Worm (Caenorhabditis elegans) whole organism, L2 larva: ENCODE data around the gene nphp-1.

Source experiments
- F13H6.1 ChIP-seq: sonication (generic microtip); optimal IDR thresholded peaks from 2 replicates; lab custom pipeline; 2016; ENCODE audit warnings: missing genetic modification characterization, missing compliant biosample characterization
- R02D3.7 ChIP-seq: fragments of 150-350 bp; optimal IDR thresholded peaks from 2 replicates; lab custom pipeline; 2014; ENCODE audit warnings: missing biosample characterization, missing genetic modification characterization
- Y55F3AM.14 ChIP-seq: fragments of 200-800 bp; sonication (Bioruptor generic); optimal IDR thresholded peaks from 2 replicates; lab custom pipeline; 2018; ENCODE audit warnings: mild to moderate bottlenecking, missing genetic modification characterization, missing compliant biosample characterization
- alr-1 ChIP-seq: fragments of 150-350 bp; optimal IDR thresholded peaks from 2 replicates; lab custom pipeline; 2014; ENCODE audit warnings: missing biosample characterization, missing genetic modification characterization
- aly-2 ChIP-seq: fragments of 150-350 bp; optimal IDR thresholded peaks from 2 replicates; lab custom pipeline; 2014; ENCODE audit warnings: missing biosample characterization, missing genetic modification characterization
- blmp-1 ChIP-seq: sonication (generic microtip); optimal IDR thresholded peaks from 2 replicates; lab custom pipeline; 2017; ENCODE audit warnings: missing genetic modification characterization, mild to moderate bottlenecking, missing compliant biosample characterization, antibody characterized with exemption, moderate library complexity; ENCODE audit not compliant: insufficient read depth
- ceh-16 ChIP-seq: fragments of 150-350 bp; optimal IDR thresholded peaks from 2 replicates; lab custom pipeline; 2014; ENCODE audit warnings: missing biosample characterization, missing genetic modification characterization
- crh-2 ChIP-seq: sonication (generic microtip); optimal IDR thresholded peaks from 2 replicates; lab custom pipeline; 2017; ENCODE audit warnings: missing biosample characterization, missing genetic modification characterization
- elt-1 ChIP-seq: fragments of 150-350 bp; optimal IDR thresholded peaks from 2 replicates; lab custom pipeline; 2014; ENCODE audit warnings: missing biosample characterization, missing genetic modification characterization
- fos-1 ChIP-seq: fragments of 150-350 bp; optimal IDR thresholded peaks from 2 replicates; lab custom pipeline; 2014; ENCODE audit warnings: missing biosample characterization, missing genetic modification characterization
- lin-13 ChIP-seq: fragments of 150-350 bp; optimal IDR thresholded peaks from 2 replicates; lab custom pipeline; 2014; ENCODE audit warnings: missing biosample characterization, missing genetic modification reagents, missing genetic modification characterization
- lin-39 ChIP-seq: fragments of 150-350 bp; optimal IDR thresholded peaks from 2 replicates; lab custom pipeline; 2014; ENCODE audit warnings: missing biosample characterization, missing genetic modification reagents, missing genetic modification characterization
- mab-5 ChIP-seq: fragments of 150-350 bp; optimal IDR thresholded peaks from 2 replicates; lab custom pipeline; 2014; ENCODE audit warnings: missing biosample characterization, missing genetic modification characterization
- mbf-1 ChIP-seq: sonication (generic microtip); optimal IDR thresholded peaks from 2 replicates; lab custom pipeline; 2017; ENCODE audit warnings: missing biosample characterization, missing genetic modification characterization
- mdl-1 ChIP-seq, 2 experiments: fragments of 150-350 bp in 1 of 2; sonication (generic microtip) in 1 of 2; optimal IDR thresholded peaks; 2 replicates each; lab custom pipeline; 2017; ENCODE audit warnings: missing biosample characterization in 2 of 2, missing genetic modification characterization in 2 of 2
- nhr-10 ChIP-seq: sonication (generic microtip); optimal IDR thresholded peaks from 2 replicates; lab custom pipeline; 2017; ENCODE audit warnings: missing biosample characterization, missing genetic modification characterization
- nhr-11 ChIP-seq: fragments of 150-350 bp; optimal IDR thresholded peaks from 2 replicates; lab custom pipeline; 2014; ENCODE audit warnings: missing biosample characterization, missing genetic modification characterization
- nhr-12 ChIP-seq: fragments of 150-350 bp; optimal IDR thresholded peaks from 2 replicates; lab custom pipeline; 2014; ENCODE audit warnings: missing biosample characterization, missing genetic modification characterization
- nhr-129 ChIP-seq: fragments of 150-350 bp; optimal IDR thresholded peaks from 2 replicates; lab custom pipeline; 2014; ENCODE audit warnings: missing biosample characterization, missing genetic modification characterization
- nhr-21 ChIP-seq: fragments of 150-350 bp; optimal IDR thresholded peaks from 2 replicates; lab custom pipeline; 2014; ENCODE audit warnings: missing biosample characterization, missing genetic modification characterization
- nhr-23 ChIP-seq: fragments of 150-350 bp; optimal IDR thresholded peaks from 2 replicates; lab custom pipeline; 2014; ENCODE audit warnings: missing biosample characterization, missing genetic modification reagents, missing genetic modification characterization
- nhr-25 ChIP-seq: fragments of 150-350 bp; sonication (generic microtip); optimal IDR thresholded peaks from 3 replicates; lab custom pipeline; 2014; ENCODE audit warnings: missing biosample characterization, missing genetic modification characterization
- nhr-6 ChIP-seq: fragments of 150-350 bp; optimal IDR thresholded peaks from 2 replicates; lab custom pipeline; 2014; ENCODE audit warnings: missing biosample characterization, missing genetic modification characterization
- nhr-77 ChIP-seq: fragments of 150-350 bp; optimal IDR thresholded peaks from 2 replicates; lab custom pipeline; 2014; ENCODE audit warnings: missing biosample characterization, missing genetic modification characterization
- peb-1 ChIP-seq: fragments of 150-350 bp; optimal IDR thresholded peaks from 2 replicates; lab custom pipeline; 2014; ENCODE audit warnings: missing biosample characterization, missing genetic modification characterization
- sem-4 ChIP-seq: fragments of 150-350 bp; optimal IDR thresholded peaks from 2 replicates; lab custom pipeline; 2014; ENCODE audit warnings: missing biosample characterization, missing genetic modification reagents, missing genetic modification characterization
- skn-1 ChIP-seq: sonication (generic microtip); optimal IDR thresholded peaks from 2 replicates; lab custom pipeline; 2017; ENCODE audit warnings: missing biosample characterization, missing genetic modification characterization
- unc-55 ChIP-seq: fragments of 150-350 bp; sonication (generic microtip); optimal IDR thresholded peaks from 3 replicates; lab custom pipeline; 2014; ENCODE audit warnings: missing biosample characterization, missing genetic modification reagents, missing genetic modification characterization
- unc-62 ChIP-seq: fragments of 150-350 bp; optimal IDR thresholded peaks from 2 replicates; lab custom pipeline; 2014; ENCODE audit warnings: missing biosample characterization, missing genetic modification reagents, missing genetic modification characterization
- ztf-1 ChIP-seq: fragments of 200-800 bp; sonication (Bioruptor generic); conservative IDR thresholded peaks from 2 replicates; pipeline ENCODE4 v1.3.6; 2022; ENCODE audit warnings: missing genetic modification characterization, missing compliant biosample characterization
- ztf-11 ChIP-seq: sonication (generic microtip); optimal IDR thresholded peaks from 2 replicates; lab custom pipeline; 2017; ENCODE audit warnings: missing biosample characterization, missing genetic modification characterization
- ztf-4 ChIP-seq: fragments of 150-350 bp; optimal IDR thresholded peaks from 2 replicates; lab custom pipeline; 2014; ENCODE audit warnings: missing biosample characterization, missing genetic modification characterization

nphp-1 gene

DNA sequence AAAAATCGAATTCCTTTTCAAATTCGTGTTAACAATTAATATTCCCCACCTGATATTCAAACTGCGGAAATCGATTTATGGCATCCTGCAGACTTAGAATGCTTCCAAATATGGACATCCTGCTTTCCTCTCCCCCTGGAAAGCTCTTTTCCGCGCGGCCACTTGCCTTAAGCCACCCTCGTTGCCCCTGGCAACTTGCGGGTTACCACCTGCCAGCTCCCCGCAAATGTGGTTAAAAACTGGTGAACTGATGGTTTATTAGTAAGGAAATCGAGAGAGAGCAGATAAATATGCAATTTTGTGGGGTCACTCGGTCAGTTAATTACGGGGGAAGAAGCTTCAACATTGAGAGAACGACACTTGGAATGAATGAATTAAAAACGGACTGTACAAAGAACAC is at the start of gene nphp-1:
Gene nphp-1 (minus strand): TSS at position 145 of the 400 bp plus-strand sequence.
- TF ChIP-seq alr-1 (tag; lab: Kevin White, UChicago), result no peak
- no peak for TF ChIP-seq unc-62
- no peak for TF ChIP-seq nhr-129
- no peak for TF ChIP-seq nhr-21
- no peak for TF ChIP-seq ztf-4 (tag; lab: Kevin White, UChicago)
- TF ChIP-seq nhr-12 (tag; lab: Kevin White, UChicago), result no peak

DNA sequence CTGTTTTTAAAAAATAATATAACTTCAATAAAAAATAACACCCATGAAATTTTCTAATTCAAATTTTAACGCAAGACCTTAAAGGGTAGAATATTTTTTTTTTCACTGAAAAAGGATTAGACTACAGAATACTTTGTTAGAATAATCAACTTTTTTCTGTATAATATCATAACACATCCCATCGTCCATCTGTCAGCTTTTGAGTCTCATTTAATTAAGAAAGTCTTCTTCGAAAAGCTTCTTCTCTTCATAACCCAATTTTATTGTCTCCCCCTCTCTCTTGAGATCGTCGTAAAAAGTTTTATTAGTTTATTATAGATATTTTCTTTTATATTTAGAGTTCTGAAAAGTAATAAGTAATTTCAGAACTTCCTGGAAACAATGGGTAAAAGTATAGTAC is 44.0 kb upstream of the nphp-1 start:
- TF ChIP-seq nhr-77 (tag; lab: Kevin White, UChicago), result no peak
- no peak for TF ChIP-seq alr-1 (tag; lab: Kevin White, UChicago)
- no peak for TF ChIP-seq nhr-129
- TF ChIP-seq R02D3.7 (tag; lab: Kevin White, UChicago), result no peak
- no peak for TF ChIP-seq nhr-6 (tag; lab: Kevin White, UChicago)
- no peak for TF ChIP-seq F13H6.1
- TF ChIP-seq skn-1 (tag; lab: Kevin White, UChicago), result no peak
- no peak for TF ChIP-seq nhr-11 (tag; lab: Kevin White, UChicago)
- TF ChIP-seq lin-39 (tag; lab: Kevin White, UChicago), result no peak
- no peak for TF ChIP-seq nhr-12 (tag; lab: Kevin White, UChicago)
- TF ChIP-seq ztf-1 (GFP tag; lab: Robert Waterston, UW), result no peak

DNA sequence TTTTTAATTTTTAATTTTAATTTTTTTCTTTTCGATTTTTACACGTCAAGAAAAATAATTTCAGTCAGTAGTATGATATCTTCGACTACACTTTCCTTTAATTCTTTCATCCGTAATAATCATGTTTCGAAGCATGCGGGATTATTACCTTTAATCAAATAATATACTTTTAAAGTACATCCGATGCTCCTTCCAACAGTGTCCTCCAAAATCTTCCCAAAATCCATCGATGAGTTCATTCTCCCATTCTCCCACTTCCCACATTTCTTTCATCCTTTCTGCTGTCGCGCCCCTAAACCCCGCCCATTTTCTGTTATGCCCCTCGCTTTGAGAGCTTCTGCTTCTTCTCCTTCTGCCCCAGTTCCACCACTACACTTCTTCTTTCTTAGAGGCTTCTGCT is 42.7 kb upstream of the nphp-1 start, which contains the start of gene lgc-57:
Gene lgc-57 (plus strand): TSS at position 301 of the 400 bp plus-strand sequence.
- no peak for TF ChIP-seq ztf-4 (tag; lab: Kevin White, UChicago)
- no peak for TF ChIP-seq aly-2 (tag; lab: Kevin White, UChicago)
- TF ChIP-seq nhr-25 (tag; lab: Kevin White, UChicago), result no peak
- no peak for TF ChIP-seq ceh-16
- TF ChIP-seq mab-5 (tag; lab: Kevin White, UChicago), result no peak
- no peak for TF ChIP-seq sem-4
- no peak for TF ChIP-seq nhr-77 (tag; lab: Kevin White, UChicago)

DNA sequence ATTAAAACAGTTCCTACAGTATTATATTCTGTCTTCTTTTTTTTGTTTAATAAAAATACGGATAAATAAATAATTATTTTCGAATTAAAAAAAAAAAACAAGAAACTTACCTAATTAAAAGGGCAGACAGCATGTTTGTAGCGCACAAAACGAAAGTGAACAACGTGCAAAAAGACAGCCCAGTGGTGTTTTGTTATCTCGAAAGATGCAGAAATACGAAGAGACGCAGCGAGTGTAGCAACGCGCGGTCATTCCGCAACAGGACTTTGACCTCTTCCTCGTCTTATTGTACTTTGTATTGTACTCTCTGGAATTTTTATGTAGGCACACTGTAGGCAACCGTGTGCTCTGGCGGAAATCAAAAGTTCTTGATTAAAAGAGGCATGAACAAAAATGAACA is 41.6 kb upstream of the nphp-1 start, which contains the start of gene gbh-1:
Gene gbh-1 (minus strand): TSS at position 149 of the 400 bp plus-strand sequence.
- TF ChIP-seq blmp-1 (tag; lab: Kevin White, UChicago), result peak; percentile 50
- no peak for TF ChIP-seq nhr-21
- no peak for TF ChIP-seq lin-13 (GFP tag; lab: Kevin White, UChicago)
- peak; percentile 19 for TF ChIP-seq fos-1 (tag; lab: Kevin White, UChicago)
- no peak for TF ChIP-seq mbf-1 (tag; lab: Kevin White, UChicago)
- peak; percentile 28 for TF ChIP-seq crh-2 (tag; lab: Kevin White, UChicago)
- TF ChIP-seq mdl-1 (tag; optimal IDR thresholded peaks at IDR 0.05; lab: Kevin White, UChicago), result peak in 1 of 2 experiments; percentile 6
- TF ChIP-seq nhr-10 (tag; lab: Kevin White, UChicago), result no peak
- no peak for TF ChIP-seq elt-1
- TF ChIP-seq Y55F3AM.14, result no peak
- no peak for TF ChIP-seq ztf-1 (GFP tag; lab: Robert Waterston, UW)
- TF ChIP-seq nhr-129, result no peak
- TF ChIP-seq, all 48 proteins: peak for 4

DNA sequence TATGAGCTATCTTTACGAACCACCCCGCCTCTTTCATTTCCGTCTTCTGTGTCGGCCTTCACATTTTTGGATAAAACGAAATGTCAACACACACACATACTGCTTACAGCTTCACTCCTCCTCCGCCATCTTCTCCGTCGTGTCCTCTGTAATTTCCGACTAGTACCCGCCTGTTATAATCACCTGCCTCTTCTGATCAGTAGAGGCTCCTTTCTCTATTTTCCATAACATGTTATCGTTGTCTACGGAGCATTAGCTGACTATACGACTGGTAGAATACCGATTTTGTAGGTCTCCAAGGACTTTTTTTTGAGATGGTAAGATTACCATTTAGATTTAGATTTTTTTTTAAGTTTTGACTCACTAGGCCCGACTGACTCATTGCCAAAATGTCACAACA is 32.9 kb upstream of the nphp-1 start:
- TF ChIP-seq nhr-23 (tag; lab: Kevin White, UChicago), result no peak
- no peak for TF ChIP-seq nhr-77 (tag; lab: Kevin White, UChicago)
- no peak for TF ChIP-seq peb-1
- no peak for TF ChIP-seq unc-55
- TF ChIP-seq, all 48 proteins: peak for 0

DNA sequence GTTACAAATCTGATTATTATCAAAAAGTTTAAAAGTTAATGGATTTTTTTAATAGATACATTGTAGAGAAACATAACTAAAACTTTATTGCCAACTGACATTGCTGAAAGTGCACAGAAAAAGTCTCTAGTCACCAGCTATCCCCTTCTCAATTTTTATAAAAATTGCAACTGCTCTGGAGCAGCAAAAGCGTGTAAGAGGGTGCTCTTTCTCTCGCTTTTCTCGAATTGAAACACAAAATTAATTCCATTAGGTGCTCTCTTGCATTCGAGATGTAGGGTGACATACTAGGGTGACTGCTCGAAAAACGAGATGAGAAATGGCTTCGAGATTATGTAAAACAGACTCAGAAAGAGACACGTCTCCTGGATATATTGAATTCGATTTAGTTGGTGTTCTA is 28.6 kb upstream of the nphp-1 start:
- TF ChIP-seq aly-2 (tag; lab: Kevin White, UChicago) (no peak), unc-55 (no peak), nhr-25 (tag; lab: Kevin White, UChicago) (no peak), lin-39 (tag; lab: Kevin White, UChicago) (no peak), ztf-1 (GFP tag; lab: Robert Waterston, UW) (no peak), elt-1 (no peak), R02D3.7 (tag; lab: Kevin White, UChicago) (no peak), ztf-11 (tag; lab: Kevin White, UChicago) (no peak)
